Fruit fly (Drosophila melanogaster) whole organism, prepupa: Measurements from ENCODE around the gene Blimp-1.
A peak's percentile ranks its signal among the peaks of the same experiment; 100 is the strongest.

Experiments used
- Blimp-1 ChIP-seq: fragments of 200-800 bp; sonication (Bioruptor generic); optimal IDR thresholded peaks from 3 replicates; lab custom pipeline; 2017; ENCODE audit warnings: missing biosample characterization, missing genetic modification characterization, mild to moderate bottlenecking, moderate library complexity, missing genetic modification reagents
- CG10669 ChIP-seq: fragments of 200-800 bp; sonication (Bioruptor generic); optimal IDR thresholded peaks from 3 replicates; lab custom pipeline; 2018; ENCODE audit warnings: missing biosample characterization, mild to moderate bottlenecking, missing genetic modification characterization, moderate library complexity
- CG11294 ChIP-seq: fragments of 200-800 bp; sonication (Bioruptor generic); IDR thresholded peaks from 2 replicates; pipeline ENCODE4 v1.3.6; 2022; ENCODE audit warnings: missing biosample characterization, missing genetic modification characterization
- CG11762 ChIP-seq: fragments of 200-800 bp; sonication (Bioruptor generic); optimal IDR thresholded peaks from 3 replicates; lab custom pipeline; 2016; ENCODE audit warnings: missing biosample characterization, missing genetic modification characterization; ENCODE audit not compliant: insufficient read depth
- CG11902 ChIP-seq: fragments of 200-800 bp; sonication (Bioruptor generic); optimal IDR thresholded peaks from 3 replicates; lab custom pipeline; 2016; ENCODE audit warnings: missing biosample characterization, missing genetic modification characterization
- CG3032 ChIP-seq: fragments of 200-800 bp; optimal IDR thresholded peaks from 2 replicates; lab custom pipeline; 2019; ENCODE audit warnings: missing biosample characterization, mild to moderate bottlenecking, missing genetic modification characterization, moderate library complexity
- CG34406 ChIP-seq: fragments of 200-800 bp; sonication (Bioruptor generic); optimal IDR thresholded peaks from 3 replicates; lab custom pipeline; 2016; ENCODE audit warnings: missing biosample characterization, missing genetic modification characterization
- CG3919 ChIP-seq: fragments of 200-800 bp; sonication (Bioruptor generic); optimal IDR thresholded peaks from 3 replicates; lab custom pipeline; 2016; ENCODE audit warnings: missing biosample characterization, missing genetic modification characterization
- CG4318 ChIP-seq: fragments of 200-800 bp; sonication (Bioruptor generic); optimal IDR thresholded peaks from 3 replicates; lab custom pipeline; 2017; ENCODE audit warnings: missing biosample characterization, mild to moderate bottlenecking, missing genetic modification characterization
- CG6163 ChIP-seq: fragments of 200-800 bp; sonication (Bioruptor generic); IDR thresholded peaks from 3 replicates; pipeline ENCODE4 v1.3.6; 2022; ENCODE audit warnings: missing biosample characterization, missing genetic modification characterization
- CG6276 ChIP-seq: fragments of 200-800 bp; sonication (Bioruptor generic); optimal IDR thresholded peaks from 2 replicates; lab custom pipeline; 2017; ENCODE audit warnings: missing biosample characterization, mild to moderate bottlenecking, missing genetic modification characterization
- CG6854 ChIP-seq: fragments of 200-800 bp; sonication (Bioruptor generic); optimal IDR thresholded peaks from 2 replicates; lab custom pipeline; 2017; ENCODE audit warnings: missing biosample characterization, mild to moderate bottlenecking, missing genetic modification characterization
- CG7368 ChIP-seq: fragments of 200-800 bp; sonication (Bioruptor generic); optimal IDR thresholded peaks from 3 replicates; lab custom pipeline; 2016; ENCODE audit warnings: missing biosample characterization, missing genetic modification characterization
- CG8119 ChIP-seq: fragments of 200-800 bp; sonication (Bioruptor generic); IDR thresholded peaks from 3 replicates; pipeline ENCODE4 v1.3.6; 2022; ENCODE audit warnings: missing biosample characterization, missing genetic modification characterization
- CG8319 ChIP-seq: fragments of 200-800 bp; sonication (Bioruptor generic); optimal IDR thresholded peaks from 3 replicates; lab custom pipeline; 2016; ENCODE audit warnings: missing biosample characterization, missing genetic modification characterization
- Eip78C ChIP-seq: fragments of 200-800 bp; sonication (Bioruptor generic); peaks from one replicate; lab custom pipeline; 2016; ENCODE audit warnings: missing biosample characterization, missing genetic modification characterization
- Eip93F ChIP-seq: fragments of 200-800 bp; sonication (Bioruptor generic); optimal IDR thresholded peaks from 2 replicates; lab custom pipeline; 2016; ENCODE audit warnings: missing biosample characterization, mild to moderate bottlenecking, missing genetic modification characterization
- Hr38 ChIP-seq: sonication (Bioruptor generic); optimal IDR thresholded peaks from 2 replicates; lab custom pipeline; 2016; ENCODE audit warnings: missing biosample characterization, missing genetic modification characterization
- Hr39 ChIP-seq: fragments of 200-800 bp; sonication (Bioruptor generic); optimal IDR thresholded peaks from 2 replicates; lab custom pipeline; 2016; ENCODE audit warnings: missing biosample characterization, missing genetic modification characterization
- Hr4 ChIP-seq: fragments of 200-800 bp; sonication (Bioruptor generic); optimal IDR thresholded peaks from 3 replicates; lab custom pipeline; 2016; ENCODE audit warnings: missing biosample characterization, missing genetic modification characterization
- OdsH ChIP-seq: fragments of 200-800 bp; sonication (Bioruptor generic); optimal IDR thresholded peaks from 3 replicates; lab custom pipeline; 2016; ENCODE audit warnings: missing biosample characterization, missing genetic modification characterization
- Smox ChIP-seq: fragments of 200-800 bp; sonication (Bioruptor generic); optimal IDR thresholded peaks from 3 replicates; lab custom pipeline; 2016; ENCODE audit warnings: missing biosample characterization, missing genetic modification characterization
- Sox15 ChIP-seq: fragments of 200-800 bp; sonication (Bioruptor generic); optimal IDR thresholded peaks from 3 replicates; lab custom pipeline; 2016; ENCODE audit warnings: missing biosample characterization, missing genetic modification characterization
- achi ChIP-seq: fragments of 200-800 bp; sonication (Bioruptor generic); optimal IDR thresholded peaks from 3 replicates; lab custom pipeline; 2016; ENCODE audit warnings: missing biosample characterization, missing genetic modification characterization
- acj6 ChIP-seq: fragments of 200-800 bp; sonication (Bioruptor generic); optimal IDR thresholded peaks from 3 replicates; lab custom pipeline; 2016; ENCODE audit warnings: missing biosample characterization, missing genetic modification characterization
- dac ChIP-seq: fragments of 200-800 bp; sonication (Bioruptor generic); optimal IDR thresholded peaks from 2 replicates; lab custom pipeline; 2017; ENCODE audit warnings: missing biosample characterization, mild to moderate bottlenecking, missing genetic modification characterization
- dsx ChIP-seq: fragments of 200-800 bp; optimal IDR thresholded peaks from 3 replicates; lab custom pipeline; 2019; ENCODE audit warnings: missing biosample characterization, mild to moderate bottlenecking, missing genetic modification characterization, moderate library complexity; ENCODE audit not compliant: poor library complexity, severe bottlenecking
- eg ChIP-seq: fragments of 200-800 bp; sonication (Bioruptor generic); IDR thresholded peaks from 3 replicates; pipeline ENCODE4 v1.3.6; 2022; ENCODE audit warnings: missing biosample characterization, missing genetic modification characterization
- esn ChIP-seq: fragments of 200-800 bp; sonication (Bioruptor generic); optimal IDR thresholded peaks from 2 replicates; lab custom pipeline; 2016; ENCODE audit warnings: missing biosample characterization, mild to moderate bottlenecking, missing genetic modification characterization, moderate library complexity
- fkh ChIP-seq: fragments of 200-800 bp; sonication (Bioruptor generic); optimal IDR thresholded peaks from 3 replicates; lab custom pipeline; 2017; ENCODE audit warnings: missing biosample characterization, mild to moderate bottlenecking, missing genetic modification characterization, moderate library complexity
- net ChIP-seq: fragments of 200-800 bp; sonication (Bioruptor generic); optimal IDR thresholded peaks from 3 replicates; lab custom pipeline; 2016; ENCODE audit warnings: missing biosample characterization, missing genetic modification characterization
- pdm3 ChIP-seq: fragments of 200-800 bp; sonication (Bioruptor generic); optimal IDR thresholded peaks from 3 replicates; lab custom pipeline; 2016; ENCODE audit warnings: missing biosample characterization, missing genetic modification characterization
- salr ChIP-seq, 2 experiments: fragments of 200-800 bp; sonication (Bioruptor generic); optimal IDR thresholded peaks; 3 replicates each; lab custom pipeline; 2016 to 2018; ENCODE audit warnings: missing biosample characterization in 2 of 2, missing genetic modification characterization in 2 of 2, mild to moderate bottlenecking in 1 of 2
- svp ChIP-seq: fragments of 200-800 bp; sonication (Bioruptor generic); peaks from one replicate; lab custom pipeline; 2016; ENCODE audit warnings: missing biosample characterization, missing genetic modification characterization
- topi ChIP-seq: fragments of 200-800 bp; sonication (Bioruptor generic); optimal IDR thresholded peaks from 3 replicates; lab custom pipeline; 2016; ENCODE audit warnings: missing biosample characterization, missing genetic modification characterization

Blimp-1 gene

dm6 chr3L:5641120-5641519, 10.3 kb downstream of the Blimp-1 start:
- TF ChIP-seq dsx (no peak), CG6276 (GFP tag; lab: Kevin White, UChicago) (no peak), Sox15 (GFP tag; lab: Kevin White, UChicago) (no peak), CG6163 (GFP tag; lab: Robert Waterston, UW) (0 out of 3 replicates have a peak, but pooled peaks have one; percentile 13), svp (GFP tag; lab: Kevin White, UChicago) (peak; percentile 79), CG7368 (GFP tag; lab: Kevin White, UChicago) (no peak), achi (GFP tag; lab: Kevin White, UChicago) (no peak)

- TF ChIP-seq Hr4: no peak
- TF ChIP-seq eg (GFP tag; lab: Robert Waterston, UW): 0 out of 3 replicates have a peak, but pooled peaks have one; percentile 22
- no peak for TF ChIP-seq CG8319 (GFP tag; lab: Kevin White, UChicago)
- TF ChIP-seq, all 60 proteins: peak for 1
Measured at dm6 chr3L:5641547-5641946, 10.8 kb downstream of the Blimp-1 start.

dm6 chr3L:5642837-5643236, 12.1 kb downstream of the Blimp-1 start:
- TF ChIP-seq CG4318 (no peak), fkh (no peak), Sox15 (GFP tag; lab: Kevin White, UChicago) (no peak), net (GFP tag; lab: Kevin White, UChicago) (no peak), CG11294 (GFP tag; lab: Robert Waterston, UW) (no peak), dac (no peak), OdsH (no peak), topi (no peak), achi (GFP tag; lab: Kevin White, UChicago) (no peak), CG11762 (GFP tag; lab: Kevin White, UChicago) (no peak), CG10669 (GFP tag; lab: Kevin White, UChicago) (no peak), CG7368 (GFP tag; lab: Kevin White, UChicago) (no peak), salr (GFP tag; optimal IDR thresholded peaks at IDR 0.05; lab: Kevin White, UChicago) (no peak), CG8119 (GFP tag; lab: Robert Waterston, UW) (no peak), Eip78C (GFP tag; lab: Kevin White, UChicago) (no peak), dsx (no peak), pdm3 (no peak), Smox (no peak), CG3919 (GFP tag; lab: Kevin White, UChicago) (no peak), Blimp-1 (no peak)

- no peak for TF ChIP-seq eg (GFP tag; lab: Robert Waterston, UW)
- TF ChIP-seq CG34406 (GFP tag; lab: Kevin White, UChicago): no peak
Measured at dm6 chr3L:5643733-5644132, 12.9 kb downstream of the Blimp-1 start.

DNA sequence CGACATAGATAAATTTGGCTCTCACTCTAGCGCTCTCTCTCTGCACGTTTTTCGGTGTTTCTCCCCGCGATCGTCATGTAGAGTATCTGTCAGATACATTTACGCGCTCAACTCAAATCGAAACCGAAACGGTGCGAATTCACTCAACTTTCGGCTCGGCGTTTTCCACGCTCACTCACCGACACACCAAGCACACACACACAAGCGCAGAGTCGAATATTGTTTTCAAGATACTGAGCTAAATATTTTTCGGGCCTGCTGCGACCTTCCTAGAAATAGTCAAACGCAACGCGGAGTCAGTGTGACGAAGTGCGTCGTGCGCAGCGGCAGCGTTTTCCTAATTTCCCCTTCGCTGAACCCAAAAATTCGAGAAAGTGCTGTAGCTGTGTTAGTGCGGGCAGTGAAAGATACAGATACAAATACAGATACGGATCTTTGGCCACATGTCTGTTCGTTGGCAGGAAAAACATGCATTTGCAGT, 23.7 kb downstream of the Blimp-1 start, which contains the start of gene lin-28:
lin-28 (plus strand) TSS at position 279 of the 481 bp plus-strand sequence.
- TF ChIP-seq CG11762 (GFP tag; lab: Kevin White, UChicago) (no peak), Hr39 (GFP tag; lab: Kevin White, UChicago) (no peak), achi (GFP tag; lab: Kevin White, UChicago) (no peak), pdm3 (no peak), Eip78C (GFP tag; lab: Kevin White, UChicago) (no peak), svp (GFP tag; lab: Kevin White, UChicago) (no peak), CG3032 (tag; lab: Kevin White, UChicago) (no peak), CG6854 (GFP tag; lab: Kevin White, UChicago) (no peak), CG6276 (GFP tag; lab: Kevin White, UChicago) (no peak), acj6 (no peak), CG11902 (GFP tag; lab: Kevin White, UChicago) (no peak), Hr38 (GFP tag; lab: Kevin White, UChicago) (no peak), dac (no peak), Eip93F (GFP tag; lab: Kevin White, UChicago) (no peak), esn (GFP tag; lab: Kevin White, UChicago) (no peak)
